Fruit fly (Drosophila melanogaster) whole organism, embryonic: ENCODE measurements around the gene AIMP2.

Source experiments
- Awh ChIP-seq: fragments of 200-800 bp; sonication (Bioruptor generic); IDR thresholded peaks from 2 replicates; pipeline ENCODE4, ENCODE4 v1.3.6; 2022; ENCODE audit warnings: missing biosample characterization, missing genetic modification characterization
- CG10267 ChIP-seq: fragments of 200-800 bp; sonication (Bioruptor generic); optimal IDR thresholded peaks from 2 replicates; lab custom pipeline; 2018; ENCODE audit warnings: missing biosample characterization, mild to moderate bottlenecking, missing genetic modification characterization, moderate library complexity
- CG10462 ChIP-seq: fragments of 200-800 bp; sonication (Bioruptor generic); optimal IDR thresholded peaks from 2 replicates; lab custom pipeline; 2016; ENCODE audit warnings: missing biosample characterization, missing genetic modification characterization
- CG10565 ChIP-seq: fragments of 200-800 bp; sonication (Bioruptor generic); optimal IDR thresholded peaks from 3 replicates; lab custom pipeline; 2016; ENCODE audit warnings: missing biosample characterization, mild to moderate bottlenecking, missing genetic modification characterization
- CG11093 ChIP-seq: fragments of 200-800 bp; sonication (Bioruptor generic); IDR thresholded peaks from 3 replicates; pipeline ENCODE4 v1.3.6; 2022; ENCODE audit warnings: missing biosample characterization, missing genetic modification characterization
- CG11456 ChIP-seq: fragments of 200-800 bp; sonication (Bioruptor generic); IDR thresholded peaks from 3 replicates; pipeline ENCODE4 v1.3.6; 2022; ENCODE audit warnings: missing biosample characterization, missing genetic modification characterization
- CG13296 ChIP-seq: fragments of 200-800 bp; sonication (Bioruptor generic); optimal IDR thresholded peaks from 3 replicates; lab custom pipeline; 2018; ENCODE audit warnings: missing biosample characterization, mild to moderate bottlenecking, missing genetic modification characterization
- CG13775 ChIP-seq: fragments of 200-800 bp; sonication (Bioruptor generic); optimal IDR thresholded peaks from 3 replicates; lab custom pipeline; 2017; ENCODE audit warnings: missing biosample characterization, mild to moderate bottlenecking, missing genetic modification characterization
- CG2202 ChIP-seq: fragments of 200-800 bp; sonication (Bioruptor generic); optimal IDR thresholded peaks from 2 replicates; lab custom pipeline; 2018; ENCODE audit warnings: missing biosample characterization, mild to moderate bottlenecking, missing genetic modification characterization
- CG30020 ChIP-seq: fragments of 200-800 bp; optimal IDR thresholded peaks from 2 replicates; lab custom pipeline; 2019; ENCODE audit warnings: missing biosample characterization, mild to moderate bottlenecking, missing genetic modification characterization, moderate library complexity
- CG30431 ChIP-seq: fragments of 200-800 bp; sonication (Bioruptor generic); optimal IDR thresholded peaks from 2 replicates; lab custom pipeline; 2017; ENCODE audit warnings: missing biosample characterization, missing genetic modification characterization
- CG31365 ChIP-seq: fragments of 200-800 bp; sonication (Bioruptor generic); optimal IDR thresholded peaks from 2 replicates; lab custom pipeline; 2018; ENCODE audit warnings: missing biosample characterization, mild to moderate bottlenecking, missing genetic modification characterization
- CG34224 ChIP-seq: fragments of 200-800 bp; sonication (Bioruptor generic); IDR thresholded peaks from 3 replicates; pipeline ENCODE4 v1.3.6; 2022; ENCODE audit warnings: missing biosample characterization, missing genetic modification characterization; ENCODE audit not compliant: partially characterized antibody
- CG43689 ChIP-seq: fragments of 200-800 bp; sonication (Bioruptor generic); IDR thresholded peaks from 2 replicates; pipeline ENCODE4 v1.3.6; 2022; ENCODE audit warnings: missing biosample characterization, missing genetic modification characterization
- CG7556 ChIP-seq: fragments of 200-800 bp; sonication (Bioruptor generic); optimal IDR thresholded peaks from 2 replicates; lab custom pipeline; 2017; ENCODE audit warnings: missing biosample characterization, mild to moderate bottlenecking, missing genetic modification characterization
- CG7745 ChIP-seq: fragments of 200-800 bp; sonication (Bioruptor generic); optimal IDR thresholded peaks from 2 replicates; lab custom pipeline; 2018; ENCODE audit warnings: missing biosample characterization, mild to moderate bottlenecking, missing genetic modification characterization, moderate library complexity
- CG9215 ChIP-seq: fragments of 200-800 bp; sonication (Bioruptor generic); IDR thresholded peaks from 2 replicates; pipeline ENCODE4 v1.3.6; 2022; ENCODE audit warnings: missing biosample characterization, missing genetic modification characterization
- CG9609 ChIP-seq: fragments of 200-800 bp; sonication (Bioruptor generic); optimal IDR thresholded peaks from 3 replicates; lab custom pipeline; 2016; ENCODE audit warnings: missing biosample characterization, missing genetic modification characterization
- CTCF ChIP-seq: fragments of 200-800 bp; sonication (Bioruptor generic); optimal IDR thresholded peaks from 2 replicates; lab custom pipeline; 2017; ENCODE audit warnings: missing biosample characterization, mild to moderate bottlenecking, missing genetic modification characterization, moderate library complexity
- Chrac-16 ChIP-seq: fragments of 200-800 bp; sonication (Bioruptor generic); optimal IDR thresholded peaks from 3 replicates; lab custom pipeline; 2016; ENCODE audit warnings: missing biosample characterization, missing genetic modification characterization
- E2f1 ChIP-seq: fragments of 200-800 bp; sonication (Bioruptor generic); IDR thresholded peaks from 2 replicates; pipeline ENCODE4 v1.3.6; 2022; ENCODE audit warnings: missing biosample characterization, missing genetic modification characterization
- Ets65A ChIP-seq: fragments of 200-800 bp; sonication (Bioruptor generic); peaks from one replicate; lab custom pipeline; 2016; ENCODE audit warnings: missing biosample characterization, missing genetic modification characterization
- Hand ChIP-seq: fragments of 200-800 bp; sonication (Bioruptor generic); optimal IDR thresholded peaks from 2 replicates; lab custom pipeline; 2017; ENCODE audit warnings: mild to moderate bottlenecking, missing biosample characterization, missing genetic modification reagents, missing genetic modification characterization
- Hmx ChIP-seq: fragments of 200-800 bp; sonication (Bioruptor generic); optimal IDR thresholded peaks from 2 replicates; lab custom pipeline; 2016; ENCODE audit warnings: missing biosample characterization, missing genetic modification characterization
- Hr51 ChIP-seq, 2 experiments: fragments of 200-800 bp; sonication (Bioruptor generic); optimal IDR thresholded peaks; 2 replicates in 1 of 2; 3 replicates in 1 of 2; lab custom pipeline; 2016 to 2018; ENCODE audit warnings: missing biosample characterization in 2 of 2, missing genetic modification characterization in 2 of 2, mild to moderate bottlenecking in 1 of 2, moderate library complexity in 1 of 2
- Nf-YC ChIP-seq: fragments of 200-800 bp; optimal IDR thresholded peaks from 3 replicates; lab custom pipeline; 2019; ENCODE audit warnings: missing biosample characterization, mild to moderate bottlenecking, missing genetic modification characterization, moderate library complexity
- Taf1 ChIP-seq: fragments of 200-800 bp; sonication (Bioruptor generic); IDR thresholded peaks from 2 replicates; pipeline ENCODE4 v1.3.6; 2022; ENCODE audit warnings: missing biosample characterization, missing genetic modification characterization
- Vsx1 ChIP-seq: fragments of 200-800 bp; sonication (Bioruptor generic); optimal IDR thresholded peaks from 2 replicates; lab custom pipeline; 2017; ENCODE audit warnings: missing biosample characterization, mild to moderate bottlenecking, missing genetic modification characterization, missing genetic modification reagents
- aop ChIP-seq: fragments of 200-800 bp; sonication (Bioruptor generic); IDR thresholded peaks from 2 replicates; pipeline ENCODE4 v1.3.6; 2022; ENCODE audit warnings: missing biosample characterization, missing genetic modification characterization
- bigmax ChIP-seq: fragments of 200-800 bp; sonication (Bioruptor generic); optimal IDR thresholded peaks from 2 replicates; lab custom pipeline; 2018; ENCODE audit warnings: missing biosample characterization, mild to moderate bottlenecking, missing genetic modification characterization
- cato ChIP-seq: fragments of 200-800 bp; sonication (Bioruptor generic); optimal IDR thresholded peaks from 2 replicates; lab custom pipeline; 2016; ENCODE audit warnings: missing biosample characterization, missing genetic modification characterization, borderline replicate concordance
- caup ChIP-seq: fragments of 200-800 bp; sonication (Bioruptor generic); optimal IDR thresholded peaks from 3 replicates; lab custom pipeline; 2017; ENCODE audit warnings: missing biosample characterization, mild to moderate bottlenecking, missing genetic modification characterization, moderate library complexity; ENCODE audit not compliant: severe bottlenecking
- ci ChIP-seq: fragments of 200-800 bp; sonication (Bioruptor generic); IDR thresholded peaks from 3 replicates; pipeline ENCODE4 v1.3.6; 2022; ENCODE audit warnings: missing biosample characterization, missing genetic modification characterization
- corto ChIP-seq: fragments of 200-800 bp; sonication (Bioruptor generic); optimal IDR thresholded peaks from 2 replicates; lab custom pipeline; 2016; ENCODE audit warnings: missing biosample characterization, mild to moderate bottlenecking, missing genetic modification characterization, moderate library complexity
- disco-r ChIP-seq: fragments of 200-800 bp; sonication (Bioruptor generic); optimal IDR thresholded peaks from 2 replicates; lab custom pipeline; 2016; ENCODE audit warnings: missing biosample characterization, missing genetic modification characterization
- dmrt99B ChIP-seq: fragments of 200-800 bp; sonication (Bioruptor generic); optimal IDR thresholded peaks from 2 replicates; lab custom pipeline; 2018; ENCODE audit warnings: missing biosample characterization, mild to moderate bottlenecking, missing genetic modification characterization, moderate library complexity
- ems ChIP-seq: fragments of 200-800 bp; sonication (Bioruptor generic); optimal IDR thresholded peaks from 3 replicates; lab custom pipeline; 2016; ENCODE audit warnings: missing biosample characterization, missing genetic modification characterization
- fd102C ChIP-seq: fragments of 200-800 bp; sonication (Bioruptor generic); optimal IDR thresholded peaks from 2 replicates; lab custom pipeline; 2018; ENCODE audit warnings: missing biosample characterization, mild to moderate bottlenecking, missing genetic modification characterization, moderate library complexity
- gsb-n ChIP-seq: fragments of 200-800 bp; sonication (Bioruptor generic); optimal IDR thresholded peaks from 3 replicates; lab custom pipeline; 2018; ENCODE audit warnings: missing biosample characterization, mild to moderate bottlenecking, missing genetic modification characterization
- hbn ChIP-seq: fragments of 200-800 bp; sonication (Bioruptor generic); IDR thresholded peaks from 2 replicates; pipeline ENCODE4 v1.3.6; 2022; ENCODE audit warnings: missing biosample characterization, missing genetic modification characterization; ENCODE audit not compliant: partially characterized antibody
- mirr ChIP-seq: fragments of 200-800 bp; sonication (Bioruptor generic); optimal IDR thresholded peaks from 3 replicates; lab custom pipeline; 2018; ENCODE audit warnings: missing biosample characterization, mild to moderate bottlenecking, missing genetic modification characterization
- pita ChIP-seq: fragments of 200-800 bp; sonication (Bioruptor generic); optimal IDR thresholded peaks from 2 replicates; lab custom pipeline; 2017; ENCODE audit warnings: missing biosample characterization, mild to moderate bottlenecking, missing genetic modification characterization
- slp2 ChIP-seq: fragments of 200-800 bp; sonication (Bioruptor generic); optimal IDR thresholded peaks from 2 replicates; lab custom pipeline; 2016; ENCODE audit warnings: missing biosample characterization, missing genetic modification characterization
- tin ChIP-seq: fragments of 200-800 bp; sonication (Bioruptor generic); optimal IDR thresholded peaks from 3 replicates; lab custom pipeline; 2016; ENCODE audit warnings: missing biosample characterization, missing genetic modification characterization
- trem ChIP-seq: fragments of 200-800 bp; optimal IDR thresholded peaks from 3 replicates; lab custom pipeline; 2019; ENCODE audit warnings: missing biosample characterization, mild to moderate bottlenecking, missing genetic modification characterization, moderate library complexity
- twi ChIP-seq: fragments of 200-800 bp; optimal IDR thresholded peaks from 2 replicates; lab custom pipeline; 2019; ENCODE audit warnings: missing biosample characterization, mild to moderate bottlenecking, missing genetic modification characterization, moderate library complexity
- unpg ChIP-seq: fragments of 200-800 bp; sonication (Bioruptor generic); optimal IDR thresholded peaks from 3 replicates; lab custom pipeline; 2018; ENCODE audit warnings: missing biosample characterization, mild to moderate bottlenecking, missing genetic modification characterization, moderate library complexity
- usp ChIP-seq: fragments of >200 bp; optimal IDR thresholded peaks from 2 replicates; lab custom pipeline; 2017; ENCODE audit warnings: missing biosample characterization, missing genetic modification characterization
- wor ChIP-seq: fragments of 200-800 bp; sonication (Bioruptor generic); IDR thresholded peaks from 2 replicates; pipeline ENCODE4 v1.3.6; 2022; ENCODE audit warnings: missing biosample characterization, missing genetic modification characterization
- zen2 ChIP-seq: fragments of 200-800 bp; sonication (Bioruptor generic); IDR thresholded peaks from 3 replicates; pipeline ENCODE4 v1.3.6; 2022; ENCODE audit warnings: missing biosample characterization, missing genetic modification characterization; ENCODE audit not compliant: partially characterized antibody
- zfh1 ChIP-seq: fragments of 200-800 bp; sonication (Bioruptor generic); IDR thresholded peaks from 3 replicates; pipeline ENCODE4 v1.3.6; 2022; ENCODE audit warnings: missing biosample characterization, missing genetic modification characterization

Gene AIMP2

DNA sequence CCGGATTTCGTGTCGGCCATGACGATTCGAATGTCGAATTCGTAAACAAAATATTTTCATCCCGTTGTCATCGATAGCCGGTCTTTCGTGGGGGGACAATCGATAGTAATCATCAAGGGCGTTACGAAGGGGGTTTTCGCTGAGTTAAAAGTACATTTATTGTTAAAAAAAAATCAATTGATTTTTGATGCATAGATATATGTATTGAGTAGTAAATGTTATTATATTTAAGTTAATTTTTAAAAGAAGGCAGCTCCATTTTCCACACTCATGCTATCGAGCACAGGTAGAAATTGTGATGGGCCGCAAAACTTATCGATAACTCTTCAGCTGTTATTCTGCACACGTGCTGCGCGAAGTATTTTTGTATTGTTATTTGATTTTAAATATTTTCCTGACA is 3.0 kb upstream of the AIMP2 start, which contains the start of the genes mrn and CG12301 (continued):
- TF ChIP-seq Awh (GFP tag; lab: Robert Waterston, UW) = 0 out of 2 replicates have a peak, but pooled peaks have one; percentile 45
- TF ChIP-seq CG7556 (GFP tag; lab: Kevin White, UChicago) = no peak
- no peak for TF ChIP-seq CG13296
- no peak for TF ChIP-seq bigmax (GFP tag; lab: Kevin White, UChicago)
- TF ChIP-seq trem (tag; lab: Kevin White, UChicago) = peak; percentile 93
- peak; percentile 91 for TF ChIP-seq CG9215 (GFP tag; lab: Robert Waterston, UW)
- TF ChIP-seq Hmx (GFP tag; lab: Kevin White, UChicago) = no peak
- no peak for TF ChIP-seq CG7745 (tag; lab: Kevin White, UChicago)
- TF ChIP-seq slp2 = peak; percentile 20
- TF ChIP-seq Vsx1 (GFP tag; lab: Kevin White, UChicago) = no peak
- peak; percentile 90 for TF ChIP-seq CG11093 (GFP tag; lab: Robert Waterston, UW)
- TF ChIP-seq CG10565 (GFP tag; lab: Kevin White, UChicago) = no peak
- TF ChIP-seq tin (GFP tag; lab: Kevin White, UChicago) = peak; percentile 80
- no peak for TF ChIP-seq twi (tag; lab: Kevin White, UChicago)
- peak; percentile 34 for TF ChIP-seq CG10462 (GFP tag; lab: Kevin White, UChicago)
- peak; percentile 73 for TF ChIP-seq CG10267 (tag; lab: Kevin White, UChicago)
- peak; percentile 91 for TF ChIP-seq CG11456 (GFP tag; lab: Robert Waterston, UW)
- no peak for TF ChIP-seq Hand (GFP tag; lab: Kevin White, UChicago)
- peak; percentile 59 for TF ChIP-seq CG30020
- peak; percentile 95 for TF ChIP-seq zfh1
- peak; percentile 91 for TF ChIP-seq hbn (GFP tag; lab: Robert Waterston, UW)
- no peak for TF ChIP-seq fd102C (GFP tag; lab: Kevin White, UChicago)
- no peak for TF ChIP-seq gsb-n (tag; lab: Kevin White, UChicago)
- TF ChIP-seq pita (GFP tag; lab: Kevin White, UChicago) = no peak
- peak; percentile 95 for TF ChIP-seq CG34224
- TF ChIP-seq Hr51 (GFP tag; optimal IDR thresholded peaks at IDR 0.05; lab: Kevin White, UChicago) = peak in 1 of 2 experiments; percentile 67
- peak; percentile 33; the same call in 1 of the 2 replicates for TF ChIP-seq wor (GFP tag; lab: Robert Waterston, UW)
- TF ChIP-seq CG43689 (GFP tag; lab: Robert Waterston, UW) = no peak
- peak; percentile 93 for TF ChIP-seq Ets65A (GFP tag; lab: Kevin White, UChicago)
- TF ChIP-seq disco-r (GFP tag; lab: Kevin White, UChicago) = peak; percentile 15
- peak; percentile 31 for TF ChIP-seq cato (GFP tag; lab: Kevin White, UChicago)
- no peak for TF ChIP-seq Nf-YC
- TF ChIP-seq CG13775 (GFP tag; lab: Kevin White, UChicago) = peak; percentile 89
- TF ChIP-seq zen2 (GFP tag; lab: Robert Waterston, UW) = peak; percentile 75; the same call in 1 of the 3 replicates
- TF ChIP-seq caup (GFP tag; lab: Kevin White, UChicago) = no peak
- TF ChIP-seq ci (GFP tag; lab: Robert Waterston, UW) = peak; percentile 49; the same call in 1 of the 3 replicates
- no peak for TF ChIP-seq aop (GFP tag; lab: Robert Waterston, UW)
- peak; percentile 84 for TF ChIP-seq Taf1
- no peak for TF ChIP-seq CTCF (GFP tag; lab: Kevin White, UChicago)
- no peak for TF ChIP-seq usp (GFP tag; lab: Kevin White, UChicago)
- TF ChIP-seq mirr (GFP tag; lab: Kevin White, UChicago) = no peak
- no peak for TF ChIP-seq dmrt99B (tag; lab: Kevin White, UChicago)
- TF ChIP-seq unpg = no peak
- peak; percentile 56 for TF ChIP-seq CG9609 (GFP tag; lab: Kevin White, UChicago)
- peak; percentile 9 for TF ChIP-seq CG30431 (GFP tag; lab: Kevin White, UChicago)
- TF ChIP-seq Chrac-16 (GFP tag; lab: Kevin White, UChicago) = peak; percentile 54
- TF ChIP-seq CG2202 = peak; percentile 8
- peak; percentile 91 for TF ChIP-seq E2f1
- TF ChIP-seq ems (GFP tag; lab: Kevin White, UChicago) = peak; percentile 65
- TF ChIP-seq corto (GFP tag; lab: Kevin White, UChicago) = no peak
- TF ChIP-seq CG31365 (tag; lab: Kevin White, UChicago) = no peak
